Fruit fly (Drosophila melanogaster) whole organism, embryonic: ENCODE measurements around the gene Rtca.

ENCODE experiments used
- Abd-B ChIP-seq: fragments of 200-800 bp; sonication (Bioruptor generic); optimal IDR thresholded peaks from 2 replicates; lab custom pipeline; 2018; ENCODE audit warnings: missing biosample characterization, mild to moderate bottlenecking, missing genetic modification characterization, moderate library complexity
- Adf1 ChIP-seq: fragments of 200-800 bp; sonication (Bioruptor generic); IDR thresholded peaks from 2 replicates; pipeline ENCODE4 v1.3.6; 2022; ENCODE audit warnings: missing biosample characterization, missing genetic modification characterization
- Blimp-1 ChIP-seq: fragments of 200-800 bp; sonication (Bioruptor generic); optimal IDR thresholded peaks from 3 replicates; lab custom pipeline; 2018; ENCODE audit warnings: missing biosample characterization, missing genetic modification characterization, mild to moderate bottlenecking, moderate library complexity, missing genetic modification reagents
- CG17186 ChIP-seq: fragments of 200-800 bp; sonication (Bioruptor generic); optimal IDR thresholded peaks from 3 replicates; lab custom pipeline; 2017; ENCODE audit warnings: missing biosample characterization, missing genetic modification reagents, missing genetic modification characterization
- CG17912 ChIP-seq: fragments of 200-800 bp; sonication (Bioruptor generic); optimal IDR thresholded peaks from 2 replicates; lab custom pipeline; 2018; ENCODE audit warnings: missing biosample characterization, mild to moderate bottlenecking, missing genetic modification characterization
- CG1792 ChIP-seq: fragments of 200-800 bp; sonication (Bioruptor generic); optimal IDR thresholded peaks from 2 replicates; lab custom pipeline; 2016; ENCODE audit warnings: missing biosample characterization, missing genetic modification characterization
- CG3065 ChIP-seq: fragments of 200-800 bp; sonication (Bioruptor generic); optimal IDR thresholded peaks from 2 replicates; lab custom pipeline; 2016; ENCODE audit warnings: missing biosample characterization, missing genetic modification characterization
- CG31441 ChIP-seq: fragments of 200-800 bp; sonication (Bioruptor generic); IDR thresholded peaks from 2 replicates; pipeline ENCODE4 v1.3.6; 2022; ENCODE audit warnings: missing biosample characterization, missing genetic modification characterization
- CG34422 ChIP-seq: fragments of 200-800 bp; sonication (Bioruptor generic); IDR thresholded peaks from 3 replicates; pipeline ENCODE4 v1.3.6; 2022; ENCODE audit warnings: missing biosample characterization, missing genetic modification characterization
- CG4328 ChIP-seq: fragments of 200-800 bp; sonication (Bioruptor generic); optimal IDR thresholded peaks from 3 replicates; lab custom pipeline; 2017; ENCODE audit warnings: missing biosample characterization, missing genetic modification reagents, missing genetic modification characterization
- CG5953 ChIP-seq: fragments of 200-800 bp; sonication (Bioruptor generic); IDR thresholded peaks from 2 replicates; pipeline ENCODE4 v1.3.6; 2022; ENCODE audit warnings: missing biosample characterization, missing genetic modification characterization
- CG6854 ChIP-seq: fragments of 200-800 bp; sonication (Bioruptor generic); optimal IDR thresholded peaks from 3 replicates; lab custom pipeline; 2017; ENCODE audit warnings: missing biosample characterization, mild to moderate bottlenecking, missing genetic modification characterization
- CG7786 ChIP-seq: fragments of 200-800 bp; sonication (Bioruptor generic); optimal IDR thresholded peaks from 2 replicates; lab custom pipeline; 2016; ENCODE audit warnings: missing biosample characterization, missing genetic modification characterization
- CG7839 ChIP-seq: fragments of 200-800 bp; sonication (Bioruptor generic); optimal IDR thresholded peaks from 3 replicates; lab custom pipeline; 2018; ENCODE audit warnings: missing biosample characterization, mild to moderate bottlenecking, missing genetic modification characterization, moderate library complexity
- CG8944 ChIP-seq: fragments of 200-800 bp; sonication (Bioruptor generic); optimal IDR thresholded peaks from 3 replicates; lab custom pipeline; 2016; ENCODE audit warnings: missing biosample characterization, missing genetic modification characterization
- CG9727 ChIP-seq: fragments of 200-800 bp; sonication (Bioruptor generic); optimal IDR thresholded peaks from 3 replicates; lab custom pipeline; 2017; ENCODE audit warnings: missing biosample characterization, mild to moderate bottlenecking, missing genetic modification characterization
- CG9817 ChIP-seq: fragments of 200-800 bp; sonication (Bioruptor generic); optimal IDR thresholded peaks from 2 replicates; lab custom pipeline; 2018; ENCODE audit warnings: missing biosample characterization, mild to moderate bottlenecking, missing genetic modification characterization, moderate library complexity
- Dbx ChIP-seq: fragments of 200-800 bp; sonication (Bioruptor generic); IDR thresholded peaks from 3 replicates; pipeline ENCODE4 v1.3.6; 2022; ENCODE audit warnings: missing biosample characterization, missing genetic modification characterization
- Deaf1 ChIP-seq: fragments of 200-800 bp; optimal IDR thresholded peaks from 3 replicates; lab custom pipeline; 2019; ENCODE audit warnings: missing biosample characterization, mild to moderate bottlenecking, missing genetic modification characterization, moderate library complexity
- Doc3 ChIP-seq: fragments of 200-800 bp; sonication (Bioruptor generic); IDR thresholded peaks from 3 replicates; pipeline ENCODE4 v1.3.6; 2022; ENCODE audit warnings: missing biosample characterization, missing genetic modification characterization; ENCODE audit not compliant: partially characterized antibody
- Dp ChIP-seq: fragments of 200-800 bp; sonication (Bioruptor generic); optimal IDR thresholded peaks from 2 replicates; lab custom pipeline; 2018; ENCODE audit warnings: missing biosample characterization, mild to moderate bottlenecking, missing genetic modification characterization, moderate library complexity
- Med ChIP-seq: fragments of 200-800 bp; sonication (Bioruptor generic); peaks from one replicate; lab custom pipeline; 2016; ENCODE audit warnings: missing biosample characterization, missing genetic modification characterization, mild to moderate bottlenecking, inconsistent platforms, moderate library complexity
- Pdp1 ChIP-seq, 2 experiments: fragments of 200-800 bp; sonication (Bioruptor generic); optimal IDR thresholded peaks; 3 replicates each; lab custom pipeline; 2016; ENCODE audit warnings: missing biosample characterization in 2 of 2, missing genetic modification characterization in 2 of 2, mild to moderate bottlenecking in 1 of 2, moderate library complexity in 1 of 2
- Scr ChIP-seq: fragments of 200-800 bp; sonication (Bioruptor generic); IDR thresholded peaks from 2 replicates; pipeline ENCODE4 v1.3.6; 2022; ENCODE audit warnings: missing biosample characterization, missing genetic modification characterization; ENCODE audit not compliant: partially characterized antibody
- Xbp1 ChIP-seq: fragments of 200-800 bp; sonication (Bioruptor generic); optimal IDR thresholded peaks from 3 replicates; lab custom pipeline; 2016; ENCODE audit warnings: missing biosample characterization, mild to moderate bottlenecking, missing genetic modification characterization
- abd-A ChIP-seq: fragments of 200-800 bp; sonication (Bioruptor generic); optimal IDR thresholded peaks from 3 replicates; lab custom pipeline; 2019; ENCODE audit warnings: missing biosample characterization, mild to moderate bottlenecking, missing genetic modification characterization, moderate library complexity
- cg ChIP-seq: fragments of 200-800 bp; sonication (Bioruptor generic); optimal IDR thresholded peaks from 3 replicates; lab custom pipeline; 2019; ENCODE audit warnings: missing biosample characterization, mild to moderate bottlenecking, missing genetic modification characterization, moderate library complexity
- chinmo ChIP-seq: fragments of 200-800 bp; sonication (Bioruptor generic); IDR thresholded peaks from 4 replicates; pipeline ENCODE4 v1.3.6; 2022; ENCODE audit warnings: missing biosample characterization, missing genetic modification characterization; ENCODE audit not compliant: partially characterized antibody
- crol ChIP-seq: fragments of 200-800 bp; sonication (Bioruptor generic); IDR thresholded peaks from 2 replicates; pipeline ENCODE4 v1.3.6; 2022; ENCODE audit warnings: missing biosample characterization, missing genetic modification characterization
- cwo ChIP-seq: fragments of 200-800 bp; sonication (Bioruptor generic); optimal IDR thresholded peaks from 3 replicates; lab custom pipeline; 2017; ENCODE audit warnings: missing biosample characterization, missing genetic modification characterization, mild to moderate bottlenecking, moderate library complexity, missing genetic modification reagents
- da ChIP-seq: fragments of 200-800 bp; sonication (Bioruptor generic); optimal IDR thresholded peaks from 2 replicates; lab custom pipeline; 2016; ENCODE audit warnings: missing biosample characterization, missing genetic modification characterization
- ewg ChIP-seq: fragments of 200-800 bp; sonication (Bioruptor generic); optimal IDR thresholded peaks from 3 replicates; lab custom pipeline; 2017; ENCODE audit warnings: mild to moderate bottlenecking, missing biosample characterization, missing genetic modification reagents, missing genetic modification characterization
- gem ChIP-seq: fragments of 200-800 bp; sonication (Bioruptor generic); optimal IDR thresholded peaks from 2 replicates; lab custom pipeline; 2019; ENCODE audit warnings: missing biosample characterization, mild to moderate bottlenecking, missing genetic modification characterization, moderate library complexity
- inv ChIP-seq: fragments of 200-800 bp; sonication (Bioruptor generic); IDR thresholded peaks from 2 replicates; pipeline ENCODE4 v1.3.6; 2022; ENCODE audit warnings: missing biosample characterization, missing genetic modification characterization; ENCODE audit not compliant: partially characterized antibody
- jumu ChIP-seq: fragments of 200-800 bp; sonication (Bioruptor generic); optimal IDR thresholded peaks from 3 replicates; lab custom pipeline; 2016; ENCODE audit warnings: missing biosample characterization, missing genetic modification characterization
- lab ChIP-seq: fragments of 200-800 bp; sonication (Bioruptor generic); optimal IDR thresholded peaks from 3 replicates; lab custom pipeline; 2017; ENCODE audit warnings: missing biosample characterization, missing genetic modification characterization, mild to moderate bottlenecking, moderate library complexity, missing genetic modification reagents
- lola ChIP-seq, 3 experiments: fragments of >200 bp in 2 of 3; fragments of 200-800 bp in 1 of 3; sonication (Bioruptor generic) in 1 of 3; optimal IDR thresholded peaks; 2 replicates each; lab custom pipeline; 2017 to 2019; ENCODE audit warnings: missing biosample characterization in 3 of 3, missing genetic modification characterization in 3 of 3, mild to moderate bottlenecking in 1 of 3, moderate library complexity in 1 of 3
- nau ChIP-seq: fragments of 200-800 bp; sonication (Bioruptor generic); optimal IDR thresholded peaks from 3 replicates; lab custom pipeline; 2017; ENCODE audit warnings: missing biosample characterization, mild to moderate bottlenecking, missing genetic modification characterization, missing genetic modification reagents
- nerfin-1 ChIP-seq: fragments of 200-800 bp; sonication (Bioruptor generic); optimal IDR thresholded peaks from 3 replicates; lab custom pipeline; 2019; ENCODE audit warnings: missing biosample characterization, mild to moderate bottlenecking, missing genetic modification characterization, moderate library complexity
- nom ChIP-seq: fragments of 200-800 bp; sonication (Bioruptor generic); optimal IDR thresholded peaks from 2 replicates; lab custom pipeline; 2017; ENCODE audit warnings: missing biosample characterization, missing genetic modification characterization, mild to moderate bottlenecking, moderate library complexity, missing genetic modification reagents
- onecut ChIP-seq: fragments of 200-800 bp; sonication (Bioruptor generic); IDR thresholded peaks from 2 replicates; pipeline ENCODE4 v1.3.6; 2022; ENCODE audit warnings: missing biosample characterization, missing genetic modification characterization
- pita ChIP-seq: fragments of 200-800 bp; sonication (Bioruptor generic); optimal IDR thresholded peaks from 2 replicates; lab custom pipeline; 2017; ENCODE audit warnings: missing biosample characterization, mild to moderate bottlenecking, missing genetic modification characterization
- scrt ChIP-seq: fragments of 200-800 bp; sonication (Bioruptor generic); optimal IDR thresholded peaks from 2 replicates; lab custom pipeline; 2018; ENCODE audit warnings: missing biosample characterization, mild to moderate bottlenecking, missing genetic modification characterization, moderate library complexity
- shn ChIP-seq: fragments of 200-800 bp; sonication (Bioruptor generic); optimal IDR thresholded peaks from 3 replicates; lab custom pipeline; 2016; ENCODE audit warnings: missing biosample characterization, missing genetic modification characterization
- slp2 ChIP-seq: fragments of 200-800 bp; sonication (Bioruptor generic); optimal IDR thresholded peaks from 2 replicates; lab custom pipeline; 2016; ENCODE audit warnings: missing biosample characterization, missing genetic modification characterization
- tap ChIP-seq: fragments of 200-800 bp; optimal IDR thresholded peaks from 3 replicates; lab custom pipeline; 2019; ENCODE audit warnings: missing biosample characterization, mild to moderate bottlenecking, missing genetic modification characterization, moderate library complexity
- zen ChIP-seq: fragments of 200-800 bp; sonication (Bioruptor generic); optimal IDR thresholded peaks from 3 replicates; lab custom pipeline; 2018; ENCODE audit warnings: missing biosample characterization, mild to moderate bottlenecking, missing genetic modification characterization, moderate library complexity

Rtca gene

DNA sequence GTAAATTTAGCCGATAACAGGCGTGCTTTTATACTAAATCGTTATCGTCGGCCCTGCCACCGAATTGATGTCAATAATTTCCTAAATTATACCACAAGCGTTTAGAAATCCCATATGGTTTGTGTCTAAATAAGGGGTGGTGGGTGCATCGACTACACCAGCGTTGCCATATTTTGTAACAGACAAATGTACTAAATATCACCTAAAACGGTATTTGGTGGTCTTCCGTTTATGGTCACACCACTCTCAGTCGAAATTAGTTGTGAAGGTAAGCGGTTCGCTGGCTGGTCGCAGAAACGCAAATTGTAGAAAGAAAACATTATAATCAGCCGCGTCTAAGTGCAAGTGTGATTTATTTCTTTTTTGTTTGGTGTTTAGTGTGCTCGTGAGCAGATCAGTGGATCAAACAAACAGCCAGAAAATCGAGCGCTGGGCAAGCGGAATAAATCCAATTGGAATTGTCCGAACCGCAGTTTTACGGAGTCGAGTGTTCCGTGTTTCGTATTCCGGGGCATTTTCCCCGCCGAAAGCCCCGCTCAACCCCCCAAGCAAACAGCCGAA, 8.2 kb downstream of the Rtca start, which contains the start of the genes CG16903 and Unc-76 (continued):
- TF ChIP-seq CG7839 (tag; lab: Kevin White, UChicago): peak; percentile 20
- TF ChIP-seq Dp (GFP tag; lab: Kevin White, UChicago): peak; percentile 65
- peak; percentile 95 for TF ChIP-seq pita (GFP tag; lab: Kevin White, UChicago)
- peak; percentile 3 for TF ChIP-seq shn (GFP tag; lab: Kevin White, UChicago)
- TF ChIP-seq Pdp1 (GFP tag; optimal IDR thresholded peaks at IDR 0.05; lab: Kevin White, UChicago): peak in 1 of 2 experiments; percentile 68
- TF ChIP-seq nom (GFP tag; lab: Kevin White, UChicago): peak; percentile 69
- TF ChIP-seq CG1792 (GFP tag; lab: Kevin White, UChicago): no peak
- peak; percentile 14 for TF ChIP-seq jumu
- TF ChIP-seq inv (GFP tag; lab: Robert Waterston, UW): peak; percentile 26; the same call in 1 of the 2 replicates
- peak; percentile 28 for TF ChIP-seq CG17186 (GFP tag; lab: Kevin White, UChicago)
- TF ChIP-seq CG31441 (GFP tag; lab: Robert Waterston, UW): peak; percentile 37
- TF ChIP-seq lola (GFP tag; optimal IDR thresholded peaks at IDR 0.05; lab: Kevin White, UChicago): peak in 1 of 3 experiments; percentile 1
- peak; percentile 42 for TF ChIP-seq zen (tag; lab: Kevin White, UChicago)
- peak; percentile 5 for TF ChIP-seq Xbp1 (GFP tag; lab: Kevin White, UChicago)
- TF ChIP-seq chinmo: peak; percentile 70; the same call in 1 of the 4 replicates
- TF ChIP-seq nau (GFP tag; lab: Kevin White, UChicago): peak; percentile 38
- TF ChIP-seq Blimp-1 (GFP tag; lab: Kevin White, UChicago): peak; percentile 33
- TF ChIP-seq CG17912 (GFP tag; lab: Kevin White, UChicago): peak; percentile 9
- TF ChIP-seq CG6854: peak; percentile 31
- TF ChIP-seq CG9727 (GFP tag; lab: Kevin White, UChicago): peak; percentile 7
- no peak for TF ChIP-seq CG4328
- TF ChIP-seq da (GFP tag; lab: Kevin White, UChicago): no peak
- no peak for TF ChIP-seq cwo (GFP tag; lab: Kevin White, UChicago)
- TF ChIP-seq CG8944 (GFP tag; lab: Kevin White, UChicago): peak; percentile 1
- TF ChIP-seq Doc3 (GFP tag; lab: Robert Waterston, UW): no peak; the same call in 2 of the 3 replicates
- TF ChIP-seq CG3065 (GFP tag; lab: Kevin White, UChicago): peak; percentile 2
- TF ChIP-seq tap (tag; lab: Kevin White, UChicago): peak; percentile 28
- peak; percentile 39 for TF ChIP-seq Scr (GFP tag; lab: Robert Waterston, UW)
- TF ChIP-seq CG9817 (tag; lab: Kevin White, UChicago): peak; percentile 19
- TF ChIP-seq gem (tag; lab: Kevin White, UChicago): no peak
- TF ChIP-seq, all 482 proteins: peak for 235

DNA sequence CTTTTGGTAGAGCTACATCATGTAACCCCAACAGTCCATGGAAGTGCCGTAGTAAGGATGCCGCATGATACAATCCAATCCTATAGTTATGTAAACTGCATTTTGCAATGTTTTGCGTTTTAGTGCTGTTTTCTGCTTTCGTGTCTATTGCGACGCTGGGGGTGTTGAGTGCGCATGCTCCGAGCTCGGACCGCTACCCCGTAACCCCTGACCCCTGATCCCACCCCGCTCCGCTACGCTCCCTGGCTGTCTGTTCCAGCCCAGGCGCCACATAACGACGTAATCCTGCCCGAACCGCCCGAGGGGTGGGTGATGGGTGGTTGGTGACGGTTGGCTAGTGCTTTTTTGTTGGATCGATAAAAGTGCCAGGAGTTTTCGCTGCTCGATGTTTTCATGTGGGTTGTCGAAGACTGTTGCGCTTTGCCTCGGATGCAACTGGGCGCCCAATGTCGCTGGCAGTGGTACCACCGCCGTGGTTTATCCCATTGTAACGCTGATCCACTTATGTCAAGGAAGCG, 9.7 kb downstream of the Rtca start:
- TF ChIP-seq CG34422 (0 out of 3 replicates have a peak, but pooled peaks have one; percentile 12), Dbx (GFP tag; lab: Robert Waterston, UW) (no peak), ewg (GFP tag; lab: Kevin White, UChicago) (peak; percentile 68), nerfin-1 (tag; lab: Kevin White, UChicago) (peak; percentile 44), cg (GFP tag; lab: Kevin White, UChicago) (no peak), Deaf1 (tag; lab: Kevin White, UChicago) (peak; percentile 23), abd-A (tag; lab: Kevin White, UChicago) (peak; percentile 59), onecut (peak; percentile 95), CG7786 (no peak), Abd-B (GFP tag; lab: Kevin White, UChicago) (no peak), Med (GFP tag; lab: Kevin White, UChicago) (peak; percentile 12), CG5953 (no peak), scrt (GFP tag; lab: Kevin White, UChicago) (peak; percentile 63), slp2 (GFP tag; lab: Kevin White, UChicago) (no peak), Adf1 (GFP tag; lab: Robert Waterston, UW) (peak; percentile 9; the same call in 1 of the 2 replicates), lab (GFP tag; lab: Kevin White, UChicago) (no peak), crol (GFP tag; lab: Robert Waterston, UW) (peak; percentile 70)
